Worm (Caenorhabditis elegans): ENCODE results near the gene T20D4.7.

DNA sequence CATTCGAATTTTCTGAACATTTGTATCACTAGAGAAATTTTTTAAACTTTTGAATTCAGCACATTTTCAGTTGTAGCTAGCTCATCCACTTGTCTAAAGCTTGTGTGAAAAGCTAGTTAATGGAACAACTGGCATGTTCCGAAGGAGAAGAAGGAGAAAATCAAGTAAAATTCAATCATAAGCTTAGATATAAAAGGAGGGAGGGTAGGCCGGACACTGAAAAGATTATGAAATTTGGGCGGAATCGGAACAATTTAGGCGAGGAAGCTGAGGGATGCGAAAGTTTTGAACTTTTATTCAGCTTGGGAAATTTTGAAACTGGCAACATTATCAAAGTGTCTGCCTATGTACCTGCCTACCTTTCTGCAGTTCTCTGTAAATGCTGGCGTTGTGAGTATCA is 43.8 kb downstream of the T20D4.7 start:
- TF ChIP-seq tag-97 (GFP tag; IDR thresholded peaks at IDR 0.05), result no peak
- no peak for TF ChIP-seq daf-19 (GFP tag; conservative IDR thresholded peaks at IDR 0.05)
- TF ChIP-seq mxl-2 (GFP tag; conservative IDR thresholded peaks at IDR 0.05), result no peak
- TF ChIP-seq gei-8 (GFP tag; optimal IDR thresholded peaks at IDR 0.05), result no peak
- no peak for TF ChIP-seq ceh-32 (tag; optimal IDR thresholded peaks at IDR 0.05; ENCODE audit: poor library complexity)
- TF ChIP-seq dve-1 (tag; optimal IDR thresholded peaks at IDR 0.05; ENCODE audit: insufficient read depth), result no peak
- TF ChIP-seq unc-62 (GFP tag; optimal IDR thresholded peaks at IDR 0.05 in 1 of 2), result no peak
- TF ChIP-seq unc-62 (tag; optimal IDR thresholded peaks at IDR 0.05), result no peak
